Fruit fly (Drosophila melanogaster): ENCODE results near the gene eIF3e.

DNA sequence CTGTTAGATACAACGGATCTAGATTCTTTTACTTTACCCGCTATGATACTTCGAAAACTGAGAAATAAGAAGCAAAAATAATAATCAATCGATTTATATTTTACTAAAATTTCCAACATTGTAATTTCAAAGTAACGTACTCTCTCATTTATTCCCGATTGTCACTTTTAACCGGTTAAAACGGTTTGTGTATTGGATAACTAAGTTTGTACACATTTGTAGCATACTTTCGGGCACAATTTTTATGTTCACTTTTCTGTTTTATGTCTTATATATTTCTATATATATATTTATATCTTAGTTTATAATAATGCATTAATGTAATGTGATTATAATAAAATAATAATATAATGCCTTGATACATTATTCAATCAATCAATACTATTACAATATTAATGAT is 45.1 kb downstream of the eIF3e start:
- TF ChIP-seq CG12605 (GFP tag; IDR thresholded peaks at IDR 0.05) = no peak
- TF ChIP-seq CG8301 (tag; optimal IDR thresholded peaks at IDR 0.05) = no peak
- no peak for TF ChIP-seq CG15710 (tag; optimal IDR thresholded peaks at IDR 0.05)
- TF ChIP-seq EcR (GFP tag; optimal IDR thresholded peaks at IDR 0.05) = no peak
- TF ChIP-seq rn (GFP tag; IDR thresholded peaks at IDR 0.05) = no peak
- no peak for TF ChIP-seq CG17806 (tag; optimal IDR thresholded peaks at IDR 0.05)
- peak; percentile 67 for TF ChIP-seq D1 (tag; optimal IDR thresholded peaks at IDR 0.05)
- TF ChIP-seq CG9948 (tag; optimal IDR thresholded peaks at IDR 0.05) = no peak
- no peak for TF ChIP-seq Pif1A (GFP tag; optimal IDR thresholded peaks at IDR 0.05)
- no peak for TF ChIP-seq CG13204 (GFP tag; optimal IDR thresholded peaks at IDR 0.05)
- TF ChIP-seq gl (tag; optimal IDR thresholded peaks at IDR 0.05) = no peak
- TF ChIP-seq CG10348 (GFP tag; IDR thresholded peaks at IDR 0.05) = no peak
- no peak for TF ChIP-seq Pif1B (GFP tag; optimal IDR thresholded peaks at IDR 0.05)
